Fruit fly (Drosophila melanogaster) whole organism, embryonic: ENCODE results near the gene HIPP1.
A peak's percentile ranks its signal among the peaks of the same experiment; 100 is the strongest.

Experiments used
- Atf6 ChIP-seq: fragments of 200-800 bp; sonication (Bioruptor generic); IDR thresholded peaks from 2 replicates; pipeline ENCODE4 v1.3.6; 2022; ENCODE audit warnings: missing biosample characterization, missing genetic modification characterization
- CG10209 ChIP-seq: fragments of 200-800 bp; sonication (Bioruptor generic); optimal IDR thresholded peaks from 3 replicates; lab custom pipeline; 2017; ENCODE audit warnings: missing biosample characterization, mild to moderate bottlenecking, missing genetic modification characterization, missing genetic modification reagents
- CG10959 ChIP-seq: fragments of 200-800 bp; sonication (Bioruptor generic); IDR thresholded peaks from 2 replicates; pipeline ENCODE4 v1.3.6; 2022; ENCODE audit warnings: missing biosample characterization, missing genetic modification characterization
- CG11398 ChIP-seq: fragments of 200-800 bp; sonication (Bioruptor generic); optimal IDR thresholded peaks from 2 replicates; lab custom pipeline; 2016; ENCODE audit warnings: missing biosample characterization, missing genetic modification characterization
- CG12219 ChIP-seq: fragments of 200-800 bp; sonication (Bioruptor generic); optimal IDR thresholded peaks from 3 replicates; lab custom pipeline; 2018; ENCODE audit warnings: missing biosample characterization, mild to moderate bottlenecking, missing genetic modification characterization
- CG14667 ChIP-seq: fragments of 200-800 bp; sonication (Bioruptor generic); IDR thresholded peaks from 2 replicates; pipeline ENCODE4 v1.3.6; 2022; ENCODE audit warnings: missing biosample characterization, missing genetic modification characterization
- CG17829 ChIP-seq: fragments of 200-800 bp; optimal IDR thresholded peaks from 2 replicates; lab custom pipeline; 2019; ENCODE audit warnings: missing biosample characterization, mild to moderate bottlenecking, missing genetic modification characterization, moderate library complexity
- CG2120 ChIP-seq: fragments of 200-800 bp; sonication (Bioruptor generic); optimal IDR thresholded peaks from 3 replicates; lab custom pipeline; 2016; ENCODE audit warnings: missing biosample characterization, missing genetic modification characterization
- CG2712 ChIP-seq: fragments of 200-800 bp; optimal IDR thresholded peaks from 3 replicates; lab custom pipeline; 2019; ENCODE audit warnings: missing biosample characterization, mild to moderate bottlenecking, missing genetic modification characterization, moderate library complexity
- CG2875 ChIP-seq: fragments of 200-800 bp; sonication (Bioruptor generic); optimal IDR thresholded peaks from 2 replicates; lab custom pipeline; 2017; ENCODE audit warnings: missing biosample characterization, mild to moderate bottlenecking, missing genetic modification characterization, missing genetic modification reagents
- CG30020 ChIP-seq: fragments of 200-800 bp; optimal IDR thresholded peaks from 2 replicates; lab custom pipeline; 2019; ENCODE audit warnings: missing biosample characterization, mild to moderate bottlenecking, missing genetic modification characterization, moderate library complexity
- CG30403 ChIP-seq: fragments of 200-800 bp; sonication (Bioruptor generic); optimal IDR thresholded peaks from 3 replicates; lab custom pipeline; 2016; ENCODE audit warnings: missing biosample characterization, missing genetic modification characterization
- CG31365 ChIP-seq: fragments of 200-800 bp; sonication (Bioruptor generic); optimal IDR thresholded peaks from 2 replicates; lab custom pipeline; 2018; ENCODE audit warnings: missing biosample characterization, mild to moderate bottlenecking, missing genetic modification characterization
- CG34224 ChIP-seq: fragments of 200-800 bp; sonication (Bioruptor generic); IDR thresholded peaks from 3 replicates; pipeline ENCODE4 v1.3.6; 2022; ENCODE audit warnings: missing biosample characterization, missing genetic modification characterization; ENCODE audit not compliant: partially characterized antibody
- CG3995 ChIP-seq: fragments of 200-800 bp; sonication (Bioruptor generic); optimal IDR thresholded peaks from 3 replicates; lab custom pipeline; 2016; ENCODE audit warnings: missing biosample characterization, missing genetic modification characterization
- CG4404 ChIP-seq: fragments of 200-800 bp; sonication (Bioruptor generic); IDR thresholded peaks from 2 replicates; pipeline ENCODE4 v1.3.6; 2022; ENCODE audit warnings: missing biosample characterization, missing genetic modification characterization
- CG7372 ChIP-seq: fragments of 200-800 bp; sonication (Bioruptor generic); IDR thresholded peaks from 2 replicates; pipeline ENCODE4 v1.3.6; 2022; ENCODE audit warnings: missing biosample characterization, missing genetic modification characterization
- CG8290 ChIP-seq, 3 experiments: fragments of 200-800 bp; sonication (Bioruptor generic); optimal IDR thresholded peaks; 2 replicates each; lab custom pipeline; 2016 to 2019; ENCODE audit warnings: missing biosample characterization in 3 of 3, missing genetic modification characterization in 3 of 3, mild to moderate bottlenecking in 2 of 3, moderate library complexity in 1 of 3
- CG8388 ChIP-seq: fragments of 200-800 bp; sonication (Bioruptor generic); optimal IDR thresholded peaks from 2 replicates; lab custom pipeline; 2019; ENCODE audit warnings: missing biosample characterization, mild to moderate bottlenecking, missing genetic modification characterization, moderate library complexity
- CG8478 ChIP-seq: fragments of >200 bp; optimal IDR thresholded peaks from 2 replicates; lab custom pipeline; 2018
- CG8944 ChIP-seq: fragments of 200-800 bp; sonication (Bioruptor generic); optimal IDR thresholded peaks from 3 replicates; lab custom pipeline; 2016; ENCODE audit warnings: missing biosample characterization, missing genetic modification characterization
- CG9609 ChIP-seq: fragments of 200-800 bp; sonication (Bioruptor generic); optimal IDR thresholded peaks from 3 replicates; lab custom pipeline; 2016; ENCODE audit warnings: missing biosample characterization, missing genetic modification characterization
- Dp ChIP-seq: fragments of 200-800 bp; sonication (Bioruptor generic); optimal IDR thresholded peaks from 2 replicates; lab custom pipeline; 2018; ENCODE audit warnings: missing biosample characterization, mild to moderate bottlenecking, missing genetic modification characterization, moderate library complexity
- Fer2 ChIP-seq: fragments of 200-800 bp; sonication (Bioruptor generic); optimal IDR thresholded peaks from 2 replicates; lab custom pipeline; 2018; ENCODE audit warnings: missing biosample characterization, mild to moderate bottlenecking, missing genetic modification characterization, moderate library complexity
- HLH3B ChIP-seq: fragments of 200-800 bp; sonication (Bioruptor generic); IDR thresholded peaks from 2 replicates; pipeline ENCODE4 v1.3.6; 2022; ENCODE audit warnings: missing biosample characterization, missing genetic modification characterization
- Hr78 ChIP-seq, 2 experiments: fragments of 200-800 bp in 1 of 2; fragments of >200 bp in 1 of 2; sonication (Bioruptor generic) in 1 of 2; optimal IDR thresholded peaks; 2 replicates each; lab custom pipeline; 2017 to 2019; ENCODE audit warnings: missing biosample characterization in 2 of 2, missing genetic modification characterization in 2 of 2, mild to moderate bottlenecking in 1 of 2, moderate library complexity in 1 of 2
- Rfx ChIP-seq: fragments of 200-800 bp; sonication (Bioruptor generic); IDR thresholded peaks from 2 replicates; pipeline ENCODE4 v1.3.6; 2022; ENCODE audit warnings: missing biosample characterization, missing genetic modification characterization
- Scr ChIP-seq: fragments of 200-800 bp; sonication (Bioruptor generic); IDR thresholded peaks from 2 replicates; pipeline ENCODE4 v1.3.6; 2022; ENCODE audit warnings: missing biosample characterization, missing genetic modification characterization; ENCODE audit not compliant: partially characterized antibody
- Six4 ChIP-seq: fragments of 200-800 bp; sonication (Bioruptor generic); optimal IDR thresholded peaks from 2 replicates; lab custom pipeline; 2016; ENCODE audit warnings: missing biosample characterization, missing genetic modification characterization
- Usf ChIP-seq: fragments of 200-800 bp; sonication (Bioruptor generic); optimal IDR thresholded peaks from 2 replicates; lab custom pipeline; 2017; ENCODE audit warnings: missing genotype, missing biosample characterization, missing genetic modification characterization
- btn ChIP-seq: fragments of 200-800 bp; sonication (Bioruptor generic); optimal IDR thresholded peaks from 2 replicates; lab custom pipeline; 2016; ENCODE audit warnings: missing biosample characterization, missing genetic modification characterization
- cato ChIP-seq: fragments of 200-800 bp; sonication (Bioruptor generic); optimal IDR thresholded peaks from 2 replicates; lab custom pipeline; 2016; ENCODE audit warnings: missing biosample characterization, missing genetic modification characterization, borderline replicate concordance
- danr ChIP-seq: fragments of 200-800 bp; sonication (Bioruptor generic); IDR thresholded peaks from 2 replicates; pipeline ENCODE4 v1.3.6; 2022; ENCODE audit warnings: missing biosample characterization, missing genetic modification characterization
- dimm ChIP-seq: fragments of 200-800 bp; sonication (Bioruptor generic); IDR thresholded peaks from 2 replicates; pipeline ENCODE4 v1.3.6; 2022; ENCODE audit warnings: missing biosample characterization, missing genetic modification characterization
- esg ChIP-seq: fragments of 200-800 bp; sonication (Bioruptor generic); conservative IDR thresholded peaks from 2 replicates; pipeline ENCODE4 v1.3.6; 2022; ENCODE audit warnings: missing biosample characterization, missing genetic modification characterization
- ewg ChIP-seq: fragments of 200-800 bp; sonication (Bioruptor generic); optimal IDR thresholded peaks from 3 replicates; lab custom pipeline; 2017; ENCODE audit warnings: mild to moderate bottlenecking, missing biosample characterization, missing genetic modification reagents, missing genetic modification characterization
- fd102C ChIP-seq: fragments of 200-800 bp; sonication (Bioruptor generic); optimal IDR thresholded peaks from 2 replicates; lab custom pipeline; 2018; ENCODE audit warnings: missing biosample characterization, mild to moderate bottlenecking, missing genetic modification characterization, moderate library complexity
- fru ChIP-seq: fragments of >200 bp; optimal IDR thresholded peaks from 2 replicates; lab custom pipeline; 2017
- gsb ChIP-seq: fragments of 200-800 bp; sonication (Bioruptor generic); IDR thresholded peaks from 2 replicates; pipeline ENCODE4 v1.3.6; 2022; ENCODE audit warnings: missing biosample characterization, missing genetic modification characterization
- ham ChIP-seq: fragments of 200-800 bp; sonication (Bioruptor generic); IDR thresholded peaks from 2 replicates; pipeline ENCODE4 v1.3.6; 2022; ENCODE audit warnings: missing biosample characterization, missing genetic modification characterization
- hb ChIP-seq: fragments of 200-800 bp; sonication (Bioruptor generic); IDR thresholded peaks from 3 replicates; pipeline ENCODE4 v1.3.6; 2022; ENCODE audit warnings: missing biosample characterization, missing genetic modification characterization; ENCODE audit not compliant: partially characterized antibody
- nmo ChIP-seq: fragments of 200-800 bp; sonication (Bioruptor generic); optimal IDR thresholded peaks from 2 replicates; lab custom pipeline; 2018; ENCODE audit warnings: missing biosample characterization, mild to moderate bottlenecking, missing genetic modification characterization, moderate library complexity
- p53 ChIP-seq: fragments of 200-800 bp; sonication (Bioruptor generic); optimal IDR thresholded peaks from 2 replicates; lab custom pipeline; 2016; ENCODE audit warnings: missing biosample characterization, missing genetic modification characterization
- psq ChIP-seq: fragments of 200-800 bp; sonication (Bioruptor generic); optimal IDR thresholded peaks from 2 replicates; lab custom pipeline; 2017; ENCODE audit warnings: missing biosample characterization, missing genetic modification characterization
- repo ChIP-seq: fragments of 200-800 bp; sonication (Bioruptor generic); optimal IDR thresholded peaks from 2 replicates; lab custom pipeline; 2016; ENCODE audit warnings: missing biosample characterization, missing genetic modification characterization
- sob ChIP-seq: fragments of 200-800 bp; sonication (Bioruptor generic); IDR thresholded peaks from 2 replicates; pipeline ENCODE4 v1.3.6; 2022; ENCODE audit warnings: missing biosample characterization, missing genetic modification characterization
- stwl ChIP-seq: fragments of 200-800 bp; sonication (Bioruptor generic); optimal IDR thresholded peaks from 3 replicates; lab custom pipeline; 2018; ENCODE audit warnings: missing biosample characterization, mild to moderate bottlenecking, missing genetic modification characterization, moderate library complexity
- tup ChIP-seq: fragments of 200-800 bp; sonication (Bioruptor generic); optimal IDR thresholded peaks from 2 replicates; lab custom pipeline; 2016; ENCODE audit warnings: missing biosample characterization, mild to moderate bottlenecking, missing genetic modification characterization, moderate library complexity
- z ChIP-seq: fragments of 200-800 bp; sonication (Bioruptor generic); IDR thresholded peaks from 3 replicates; pipeline ENCODE4 v1.3.6; 2022; ENCODE audit warnings: missing biosample characterization, missing genetic modification characterization
- zf30C ChIP-seq: fragments of 200-800 bp; sonication (Bioruptor generic); optimal IDR thresholded peaks from 3 replicates; lab custom pipeline; 2018; ENCODE audit warnings: missing biosample characterization, mild to moderate bottlenecking, missing genetic modification characterization

The HIPP1 gene

dm6 chr3L:20841465-20842109, 32.1 kb downstream of the HIPP1 start, which contains the start of the genes CSN3 and CG11456 (continued):
- TF ChIP-seq Hr78 (GFP tag; optimal IDR thresholded peaks at IDR 0.05; lab: Kevin White, UChicago) = no peak
- no peak for TF ChIP-seq Fer2 (tag; lab: Kevin White, UChicago)
- no peak for TF ChIP-seq CG14667 (GFP tag; lab: Robert Waterston, UW)
- TF ChIP-seq ewg (GFP tag; lab: Kevin White, UChicago) = peak; percentile 8
- no peak for TF ChIP-seq tup (GFP tag; lab: Kevin White, UChicago)
- TF ChIP-seq sob = peak; percentile 75; the same call in 1 of the 2 replicates
- TF ChIP-seq cato (GFP tag; lab: Kevin White, UChicago) = no peak
- no peak for TF ChIP-seq CG2875 (GFP tag; lab: Kevin White, UChicago)
- no peak for TF ChIP-seq psq
- TF ChIP-seq fru (lab: Kevin White, UChicago) = no peak
- peak; percentile 64 for TF ChIP-seq Scr (GFP tag; lab: Robert Waterston, UW)
- TF ChIP-seq CG10959 (GFP tag; lab: Robert Waterston, UW) = no peak
- TF ChIP-seq CG31365 (tag; lab: Kevin White, UChicago) = no peak
- no peak for TF ChIP-seq CG17829
- peak; percentile 47 for TF ChIP-seq repo
- no peak for TF ChIP-seq CG12219 (GFP tag; lab: Kevin White, UChicago)
- peak; percentile 58 for TF ChIP-seq CG34224 (GFP tag; lab: Robert Waterston, UW)
- TF ChIP-seq hb (GFP tag; lab: Robert Waterston, UW) = peak; percentile 50; the same call in 1 of the 3 replicates
- no peak for TF ChIP-seq CG2712 (tag; lab: Kevin White, UChicago)
- TF ChIP-seq CG30020 (tag; lab: Kevin White, UChicago) = peak; percentile 46
- TF ChIP-seq CG11398 = no peak
- TF ChIP-seq esg (GFP tag; lab: Robert Waterston, UW) = no peak
- peak; percentile 89 for TF ChIP-seq stwl (tag; lab: Kevin White, UChicago)
- TF ChIP-seq Rfx (GFP tag; lab: Robert Waterston, UW) = peak; percentile 77
- no peak for TF ChIP-seq p53
- peak; percentile 74 for TF ChIP-seq CG2120
- TF ChIP-seq Atf6 (GFP tag; lab: Robert Waterston, UW) = no peak
- TF ChIP-seq CG4404 (GFP tag; lab: Robert Waterston, UW) = no peak
- no peak for TF ChIP-seq btn (GFP tag; lab: Kevin White, UChicago)
- peak; percentile 70 for TF ChIP-seq Dp (GFP tag; lab: Kevin White, UChicago)
- no peak for TF ChIP-seq CG10209
- TF ChIP-seq CG8944 (GFP tag; lab: Kevin White, UChicago) = peak; percentile 28
- no peak for TF ChIP-seq CG8478
- TF ChIP-seq CG9609 (GFP tag; lab: Kevin White, UChicago) = peak; percentile 58
- TF ChIP-seq nmo (GFP tag; lab: Kevin White, UChicago) = peak; percentile 52
- no peak for TF ChIP-seq CG7372 (GFP tag; lab: Robert Waterston, UW)
- no peak for TF ChIP-seq zf30C (GFP tag; lab: Kevin White, UChicago)
- no peak for TF ChIP-seq fd102C (GFP tag; lab: Kevin White, UChicago)
- no peak for TF ChIP-seq gsb (GFP tag; lab: Robert Waterston, UW)
- no peak for TF ChIP-seq CG8388 (GFP tag; lab: Kevin White, UChicago)
- no peak for TF ChIP-seq HLH3B (GFP tag; lab: Robert Waterston, UW)
- TF ChIP-seq CG3995 = peak; percentile 6
- peak; percentile 58 for TF ChIP-seq CG30403 (GFP tag; lab: Kevin White, UChicago)
- no peak for TF ChIP-seq Usf (GFP tag; lab: Kevin White, UChicago)
- TF ChIP-seq z (GFP tag; lab: Robert Waterston, UW) = no peak
- TF ChIP-seq CG8290 (GFP tag; optimal IDR thresholded peaks at IDR 0.05; lab: Kevin White, UChicago) = peak; percentile 98
- TF ChIP-seq CG8290 (tag; optimal IDR thresholded peaks at IDR 0.05; lab: Kevin White, UChicago) = peak; percentile 96 to 97
- TF ChIP-seq ham (GFP tag; lab: Robert Waterston, UW) = no peak
- TF ChIP-seq dimm = no peak
- no peak for TF ChIP-seq danr
- TF ChIP-seq Six4 (GFP tag; lab: Kevin White, UChicago) = peak; percentile 8
